Fruit fly (Drosophila melanogaster) whole organism, embryonic: ENCODE data around the gene vsg.
A peak's percentile ranks its signal among the peaks of the same experiment; 100 is the strongest.

Source experiments
- Adf1 ChIP-seq: fragments of 200-800 bp; sonication (Bioruptor generic); IDR thresholded peaks from 2 replicates; pipeline ENCODE4 v1.3.6; 2022; ENCODE audit warnings: missing biosample characterization, missing genetic modification characterization
- Bgb ChIP-seq: fragments of 200-800 bp; sonication (Bioruptor generic); IDR thresholded peaks from 2 replicates; pipeline ENCODE4 v1.3.6; 2022; ENCODE audit warnings: missing biosample characterization, missing genetic modification characterization; ENCODE audit not compliant: partially characterized antibody
- BtbVII ChIP-seq: fragments of 200-800 bp; sonication (Bioruptor generic); optimal IDR thresholded peaks from 3 replicates; lab custom pipeline; 2017; ENCODE audit warnings: missing biosample characterization, mild to moderate bottlenecking, missing genetic modification characterization
- CG10543 ChIP-seq: fragments of 200-800 bp; sonication (Bioruptor generic); optimal IDR thresholded peaks from 3 replicates; lab custom pipeline; 2017; ENCODE audit warnings: missing biosample characterization, mild to moderate bottlenecking, missing genetic modification characterization, moderate library complexity
- CG11695 ChIP-seq: fragments of 200-800 bp; sonication (Bioruptor generic); IDR thresholded peaks from 3 replicates; pipeline ENCODE4 v1.3.6; 2022; ENCODE audit warnings: missing biosample characterization, missing genetic modification characterization
- CG1233 ChIP-seq: fragments of 200-800 bp; sonication (Bioruptor generic); optimal IDR thresholded peaks from 4 replicates; lab custom pipeline; 2018; ENCODE audit warnings: missing biosample characterization, mild to moderate bottlenecking, missing genetic modification characterization
- CG13424 ChIP-seq: fragments of 200-800 bp; sonication (Bioruptor generic); optimal IDR thresholded peaks from 2 replicates; lab custom pipeline; 2019; ENCODE audit warnings: missing biosample characterization, mild to moderate bottlenecking, missing genetic modification characterization, moderate library complexity
- CG15514 ChIP-seq: fragments of 200-800 bp; sonication (Bioruptor generic); optimal IDR thresholded peaks from 3 replicates; lab custom pipeline; 2017; ENCODE audit warnings: missing biosample characterization, missing genetic modification characterization, mild to moderate bottlenecking, moderate library complexity, missing genetic modification reagents
- CG17361 ChIP-seq: fragments of 200-800 bp; sonication (Bioruptor generic); IDR thresholded peaks from 3 replicates; pipeline ENCODE4 v1.3.6; 2022; ENCODE audit warnings: missing biosample characterization, missing genetic modification characterization
- CG18599 ChIP-seq: fragments of 200-800 bp; sonication (Bioruptor generic); optimal IDR thresholded peaks from 3 replicates; lab custom pipeline; 2017; ENCODE audit warnings: missing biosample characterization, missing genetic modification characterization, mild to moderate bottlenecking, moderate library complexity, missing genetic modification reagents
- CG18619 ChIP-seq: fragments of 200-800 bp; sonication (Bioruptor generic); optimal IDR thresholded peaks from 3 replicates; lab custom pipeline; 2017; ENCODE audit warnings: missing biosample characterization, mild to moderate bottlenecking, missing genetic modification characterization
- CG2712 ChIP-seq: fragments of 200-800 bp; optimal IDR thresholded peaks from 3 replicates; lab custom pipeline; 2019; ENCODE audit warnings: missing biosample characterization, mild to moderate bottlenecking, missing genetic modification characterization, moderate library complexity
- CG3281 ChIP-seq: fragments of 200-800 bp; sonication (Bioruptor generic); optimal IDR thresholded peaks from 3 replicates; lab custom pipeline; 2017; ENCODE audit warnings: missing biosample characterization, mild to moderate bottlenecking, missing genetic modification characterization
- CG3726 ChIP-seq: fragments of 200-800 bp; sonication (Bioruptor generic); IDR thresholded peaks from 3 replicates; pipeline ENCODE4, ENCODE4 v1.3.6; 2022; ENCODE audit warnings: missing biosample characterization, missing genetic modification characterization
- CG6683 ChIP-seq: fragments of 200-800 bp; sonication (Bioruptor generic); optimal IDR thresholded peaks from 2 replicates; lab custom pipeline; 2017; ENCODE audit warnings: missing biosample characterization, mild to moderate bottlenecking, missing genetic modification characterization, missing genetic modification reagents
- CG6689 ChIP-seq: fragments of 200-800 bp; sonication (Bioruptor generic); IDR thresholded peaks from 2 replicates; pipeline ENCODE4 v1.3.6; 2022; ENCODE audit warnings: missing biosample characterization, missing genetic modification characterization
- CG6813 ChIP-seq: fragments of 200-800 bp; sonication (Bioruptor generic); optimal IDR thresholded peaks from 2 replicates; lab custom pipeline; 2017; ENCODE audit warnings: missing biosample characterization, missing genetic modification characterization, mild to moderate bottlenecking, moderate library complexity, missing genetic modification reagents
- CG9727 ChIP-seq: fragments of 200-800 bp; sonication (Bioruptor generic); optimal IDR thresholded peaks from 3 replicates; lab custom pipeline; 2017; ENCODE audit warnings: missing biosample characterization, mild to moderate bottlenecking, missing genetic modification characterization
- CG9932 ChIP-seq: fragments of 200-800 bp; sonication (Bioruptor generic); IDR thresholded peaks from 2 replicates; pipeline ENCODE4 v1.3.6; 2022; ENCODE audit warnings: missing biosample characterization, missing genetic modification characterization
- D19B ChIP-seq: fragments of 200-800 bp; sonication (Bioruptor generic); optimal IDR thresholded peaks from 2 replicates; lab custom pipeline; 2017; ENCODE audit warnings: missing biosample characterization, mild to moderate bottlenecking, missing genetic modification characterization
- Ets65A ChIP-seq: fragments of 200-800 bp; sonication (Bioruptor generic); peaks from one replicate; lab custom pipeline; 2016; ENCODE audit warnings: missing biosample characterization, missing genetic modification characterization
- Fer2 ChIP-seq: fragments of 200-800 bp; sonication (Bioruptor generic); optimal IDR thresholded peaks from 2 replicates; lab custom pipeline; 2018; ENCODE audit warnings: missing biosample characterization, mild to moderate bottlenecking, missing genetic modification characterization, moderate library complexity
- GATAe ChIP-seq: fragments of 200-800 bp; sonication (Bioruptor generic); conservative IDR thresholded peaks from 2 replicates; pipeline ENCODE4 v1.3.6; 2022; ENCODE audit warnings: missing biosample characterization, missing genetic modification characterization
- HLH3B ChIP-seq: fragments of 200-800 bp; sonication (Bioruptor generic); IDR thresholded peaks from 2 replicates; pipeline ENCODE4 v1.3.6; 2022; ENCODE audit warnings: missing biosample characterization, missing genetic modification characterization
- HmgZ ChIP-seq: fragments of 200-800 bp; sonication (Bioruptor generic); optimal IDR thresholded peaks from 2 replicates; lab custom pipeline; 2018; ENCODE audit warnings: missing biosample characterization, mild to moderate bottlenecking, missing genetic modification characterization
- Hsf ChIP-seq: fragments of 200-800 bp; sonication (Bioruptor generic); optimal IDR thresholded peaks from 3 replicates; lab custom pipeline; 2016; ENCODE audit warnings: missing biosample characterization, missing genetic modification characterization
- Myb ChIP-seq: fragments of 200-800 bp; sonication (Bioruptor generic); optimal IDR thresholded peaks from 2 replicates; lab custom pipeline; 2016; ENCODE audit warnings: missing biosample characterization, missing genetic modification characterization
- Ptx1 ChIP-seq: fragments of 200-800 bp; sonication (Bioruptor generic); IDR thresholded peaks from 2 replicates; pipeline ENCODE4 v1.3.6; 2022; ENCODE audit warnings: missing biosample characterization, missing genetic modification characterization
- Rfx ChIP-seq: fragments of 200-800 bp; sonication (Bioruptor generic); IDR thresholded peaks from 2 replicates; pipeline ENCODE4 v1.3.6; 2022; ENCODE audit warnings: missing biosample characterization, missing genetic modification characterization
- Xrp1 ChIP-seq: fragments of 200-800 bp; sonication (Bioruptor generic); IDR thresholded peaks from 2 replicates; pipeline ENCODE4 v1.3.6; 2022; ENCODE audit warnings: missing biosample characterization, missing genetic modification characterization
- bigmax ChIP-seq: fragments of 200-800 bp; sonication (Bioruptor generic); optimal IDR thresholded peaks from 2 replicates; lab custom pipeline; 2018; ENCODE audit warnings: missing biosample characterization, mild to moderate bottlenecking, missing genetic modification characterization
- cwo ChIP-seq: fragments of 200-800 bp; sonication (Bioruptor generic); optimal IDR thresholded peaks from 3 replicates; lab custom pipeline; 2017; ENCODE audit warnings: missing biosample characterization, missing genetic modification characterization, mild to moderate bottlenecking, moderate library complexity, missing genetic modification reagents
- da ChIP-seq: fragments of 200-800 bp; sonication (Bioruptor generic); optimal IDR thresholded peaks from 2 replicates; lab custom pipeline; 2016; ENCODE audit warnings: missing biosample characterization, missing genetic modification characterization
- emc ChIP-seq: fragments of 200-800 bp; sonication (Bioruptor generic); optimal IDR thresholded peaks from 2 replicates; lab custom pipeline; 2016; ENCODE audit warnings: missing biosample characterization, missing genetic modification characterization
- exex ChIP-seq: fragments of 200-800 bp; sonication (Bioruptor generic); optimal IDR thresholded peaks from 4 replicates; lab custom pipeline; 2018; ENCODE audit warnings: missing biosample characterization, mild to moderate bottlenecking, missing genetic modification characterization, moderate library complexity
- fd102C ChIP-seq: fragments of 200-800 bp; sonication (Bioruptor generic); optimal IDR thresholded peaks from 2 replicates; lab custom pipeline; 2018; ENCODE audit warnings: missing biosample characterization, mild to moderate bottlenecking, missing genetic modification characterization, moderate library complexity
- fd64A ChIP-seq: fragments of 200-800 bp; sonication (Bioruptor generic); optimal IDR thresholded peaks from 3 replicates; lab custom pipeline; 2018; ENCODE audit warnings: missing biosample characterization, mild to moderate bottlenecking, missing genetic modification characterization
- grn ChIP-seq: fragments of 200-800 bp; sonication (Bioruptor generic); optimal IDR thresholded peaks from 3 replicates; lab custom pipeline; 2017; ENCODE audit warnings: missing biosample characterization, missing genetic modification characterization
- ind ChIP-seq: fragments of 200-800 bp; sonication (Bioruptor generic); optimal IDR thresholded peaks from 3 replicates; lab custom pipeline; 2016; ENCODE audit warnings: missing biosample characterization, missing genetic modification characterization
- jing ChIP-seq: fragments of 200-800 bp; sonication (Bioruptor generic); optimal IDR thresholded peaks from 2 replicates; lab custom pipeline; 2018; ENCODE audit warnings: missing biosample characterization, mild to moderate bottlenecking, missing genetic modification characterization
- lab ChIP-seq: fragments of 200-800 bp; sonication (Bioruptor generic); optimal IDR thresholded peaks from 3 replicates; lab custom pipeline; 2017; ENCODE audit warnings: missing biosample characterization, missing genetic modification characterization, mild to moderate bottlenecking, moderate library complexity, missing genetic modification reagents
- mirr ChIP-seq: fragments of 200-800 bp; sonication (Bioruptor generic); optimal IDR thresholded peaks from 3 replicates; lab custom pipeline; 2018; ENCODE audit warnings: missing biosample characterization, mild to moderate bottlenecking, missing genetic modification characterization
- nmo ChIP-seq: fragments of 200-800 bp; sonication (Bioruptor generic); optimal IDR thresholded peaks from 2 replicates; lab custom pipeline; 2018; ENCODE audit warnings: missing biosample characterization, mild to moderate bottlenecking, missing genetic modification characterization, moderate library complexity
- onecut ChIP-seq: fragments of 200-800 bp; sonication (Bioruptor generic); IDR thresholded peaks from 2 replicates; pipeline ENCODE4 v1.3.6; 2022; ENCODE audit warnings: missing biosample characterization, missing genetic modification characterization
- pfk ChIP-seq: fragments of 200-800 bp; sonication (Bioruptor generic); optimal IDR thresholded peaks from 2 replicates; lab custom pipeline; 2018; ENCODE audit warnings: missing biosample characterization, mild to moderate bottlenecking, missing genetic modification characterization, moderate library complexity
- psq ChIP-seq: fragments of 200-800 bp; sonication (Bioruptor generic); optimal IDR thresholded peaks from 2 replicates; lab custom pipeline; 2017; ENCODE audit warnings: missing biosample characterization, missing genetic modification characterization
- repo ChIP-seq: fragments of 200-800 bp; sonication (Bioruptor generic); optimal IDR thresholded peaks from 2 replicates; lab custom pipeline; 2016; ENCODE audit warnings: missing biosample characterization, missing genetic modification characterization
- row ChIP-seq: fragments of 200-800 bp; sonication (Bioruptor generic); IDR thresholded peaks from 3 replicates; pipeline ENCODE4 v1.3.6; 2022; ENCODE audit warnings: missing biosample characterization, missing genetic modification characterization
- sd ChIP-seq: fragments of 200-800 bp; sonication (Bioruptor generic); optimal IDR thresholded peaks from 3 replicates; lab custom pipeline; 2018; ENCODE audit warnings: missing biosample characterization, mild to moderate bottlenecking, missing genetic modification characterization, moderate library complexity
- sqz ChIP-seq: fragments of 200-800 bp; sonication (Bioruptor generic); optimal IDR thresholded peaks from 3 replicates; lab custom pipeline; 2018; ENCODE audit warnings: missing biosample characterization, mild to moderate bottlenecking, missing genetic modification characterization
- unpg ChIP-seq: fragments of 200-800 bp; sonication (Bioruptor generic); optimal IDR thresholded peaks from 3 replicates; lab custom pipeline; 2018; ENCODE audit warnings: missing biosample characterization, mild to moderate bottlenecking, missing genetic modification characterization, moderate library complexity

Gene vsg

dm6 chr3L:9690798-9691475, 23.2 kb upstream of the vsg start (continued):
- no peak for TF ChIP-seq fd64A (GFP tag; lab: Kevin White, UChicago)
- peak; percentile 11 for TF ChIP-seq CG9727 (GFP tag; lab: Kevin White, UChicago)
- TF ChIP-seq repo (GFP tag; lab: Kevin White, UChicago) = no peak
- TF ChIP-seq emc = no peak
- TF ChIP-seq nmo (GFP tag; lab: Kevin White, UChicago) = peak; percentile 30
- TF ChIP-seq CG18599 (GFP tag; lab: Kevin White, UChicago) = peak; percentile 73
- TF ChIP-seq CG3726 (GFP tag; lab: Robert Waterston, UW) = no peak
- TF ChIP-seq HmgZ (tag; lab: Kevin White, UChicago) = no peak
- TF ChIP-seq CG17361 (GFP tag; lab: Robert Waterston, UW) = no peak
- TF ChIP-seq CG9932 (GFP tag; lab: Robert Waterston, UW) = peak; percentile 34; the same call in 1 of the 2 replicates
- TF ChIP-seq Fer2 = peak; percentile 38
- peak; percentile 53 for TF ChIP-seq CG13424
- TF ChIP-seq Myb = peak; percentile 24
- TF ChIP-seq da (GFP tag; lab: Kevin White, UChicago) = no peak
- TF ChIP-seq fd102C (GFP tag; lab: Kevin White, UChicago) = no peak
- TF ChIP-seq Hsf (GFP tag; lab: Kevin White, UChicago) = peak; percentile 5
- TF ChIP-seq unpg (GFP tag; lab: Kevin White, UChicago) = no peak
- peak; percentile 18 for TF ChIP-seq BtbVII
- 0 out of 3 replicates have a peak, but pooled peaks have one; percentile 40 for TF ChIP-seq CG11695
- TF ChIP-seq CG3281 = peak; percentile 70
- TF ChIP-seq CG2712 = peak; percentile 16
- peak; percentile 18 for TF ChIP-seq ind (GFP tag; lab: Kevin White, UChicago)
- TF ChIP-seq CG6689 = peak; percentile 13; the same call in 1 of the 2 replicates
- TF ChIP-seq CG1233 = peak; percentile 28
- no peak for TF ChIP-seq Ets65A
- no peak for TF ChIP-seq jing (GFP tag; lab: Kevin White, UChicago)
- TF ChIP-seq CG18619 = peak; percentile 29
- TF ChIP-seq D19B (GFP tag; lab: Kevin White, UChicago) = peak; percentile 39
- TF ChIP-seq CG6683 = peak; percentile 4
- no peak for TF ChIP-seq Bgb (GFP tag; lab: Robert Waterston, UW)
- TF ChIP-seq psq (GFP tag; lab: Kevin White, UChicago) = no peak

dm6 chr3L:9691476-9691826, 22.7 kb upstream of the vsg start:
- peak; percentile 90 for TF ChIP-seq GATAe (GFP tag; lab: Robert Waterston, UW)
- peak; percentile 4; the same call in 1 of the 2 replicates for TF ChIP-seq Adf1 (GFP tag; lab: Robert Waterston, UW)
- TF ChIP-seq HLH3B = 0 out of 2 replicates have a peak, but pooled peaks have one; percentile 17
- TF ChIP-seq CG6813 (GFP tag; lab: Kevin White, UChicago) = no peak
- TF ChIP-seq CG10543 (GFP tag; lab: Kevin White, UChicago) = peak; percentile 51
- no peak for TF ChIP-seq Xrp1 (GFP tag; lab: Robert Waterston, UW)
- TF ChIP-seq mirr (GFP tag; lab: Kevin White, UChicago) = peak; percentile 89
- TF ChIP-seq cwo (GFP tag; lab: Kevin White, UChicago) = peak; percentile 74
- TF ChIP-seq Ptx1 (GFP tag; lab: Robert Waterston, UW) = no peak
- peak; percentile 5; the same call in 1 of the 3 replicates for TF ChIP-seq row (GFP tag; lab: Robert Waterston, UW)
- TF ChIP-seq CG15514 (GFP tag; lab: Kevin White, UChicago) = no peak
- peak; percentile 63 for TF ChIP-seq lab (GFP tag; lab: Kevin White, UChicago)
- peak; percentile 70 for TF ChIP-seq onecut (GFP tag; lab: Robert Waterston, UW)
- peak; percentile 55 for TF ChIP-seq sqz (GFP tag; lab: Kevin White, UChicago)
- peak; percentile 20 for TF ChIP-seq pfk (GFP tag; lab: Kevin White, UChicago)
- peak; percentile 12 for TF ChIP-seq bigmax (GFP tag; lab: Kevin White, UChicago)
- peak; percentile 85 for TF ChIP-seq grn (GFP tag; lab: Kevin White, UChicago)
- no peak for TF ChIP-seq Rfx (GFP tag; lab: Robert Waterston, UW)
- TF ChIP-seq exex (tag; lab: Kevin White, UChicago) = peak; percentile 97
- peak; percentile 7 for TF ChIP-seq CG3281
- peak; percentile 66 for TF ChIP-seq sd (tag; lab: Kevin White, UChicago)
